Worm (Caenorhabditis elegans) whole organism, early embryonic: Measurements from ENCODE around the gene nhr-188.

Source experiments
- B0310.2 ChIP-seq: sonication (generic microtip); optimal IDR thresholded peaks from 2 replicates; lab custom pipeline; 2016; ENCODE audit warnings: mild to moderate bottlenecking, missing genetic modification characterization, missing compliant biosample characterization
- F13C5.2 ChIP-seq: sonication (generic microtip); optimal IDR thresholded peaks from 2 replicates; lab custom pipeline; 2017; ENCODE audit warnings: mild to moderate bottlenecking, missing genetic modification characterization, inconsistent platforms, missing compliant biosample characterization
- aly-1 ChIP-seq: sonication (generic microtip); optimal IDR thresholded peaks from 2 replicates; lab custom pipeline; 2016; ENCODE audit warnings: missing genetic modification characterization, missing compliant biosample characterization
- ama-1 ChIP-seq: fragments of 150-350 bp; optimal IDR thresholded peaks from 2 replicates; lab custom pipeline; 2014
- ceh-13 ChIP-seq: fragments of 200-800 bp; sonication (Bioruptor generic); optimal IDR thresholded peaks from 2 replicates; lab custom pipeline; 2018; ENCODE audit warnings: mild to moderate bottlenecking, missing genetic modification characterization, missing compliant biosample characterization
- ceh-36 ChIP-seq: sonication (generic microtip); optimal IDR thresholded peaks from 2 replicates; lab custom pipeline; 2016; ENCODE audit warnings: missing genetic modification characterization, inconsistent platforms, missing compliant biosample characterization
- ets-7 ChIP-seq: sonication (generic microtip); optimal IDR thresholded peaks from 2 replicates; lab custom pipeline; 2016; ENCODE audit warnings: missing genotype, missing genetic modification characterization, missing compliant biosample characterization
- flt-1 ChIP-seq: fragments of 200-800 bp; sonication (Bioruptor generic); IDR thresholded peaks from 2 replicates; pipeline ENCODE4 v1.3.6; 2022; ENCODE audit warnings: missing genetic modification characterization, missing compliant biosample characterization
- hmbx-1 ChIP-seq: sonication (generic microtip); optimal IDR thresholded peaks from 2 replicates; lab custom pipeline; 2016; ENCODE audit warnings: mild to moderate bottlenecking, missing genetic modification characterization, missing compliant biosample characterization
- hmg-4 ChIP-seq: fragments of 200-800 bp; sonication (Bioruptor generic); optimal IDR thresholded peaks from 2 replicates; lab custom pipeline; 2018; ENCODE audit warnings: mild to moderate bottlenecking, missing genetic modification characterization, missing compliant biosample characterization
- hnd-1 ChIP-seq: sonication (generic microtip); optimal IDR thresholded peaks from 2 replicates; lab custom pipeline; 2016; ENCODE audit warnings: missing genetic modification characterization, missing compliant biosample characterization
- pes-1 ChIP-seq: fragments of 200-800 bp; sonication (Bioruptor generic); IDR thresholded peaks from 2 replicates; pipeline ENCODE4 v1.3.6; 2022; ENCODE audit warnings: missing genetic modification reagents, missing genetic modification characterization, missing compliant biosample characterization
- scrt-1 ChIP-seq: fragments of 200-800 bp; sonication (Bioruptor generic); IDR thresholded peaks from 2 replicates; pipeline ENCODE4 v1.3.6; 2022; ENCODE audit warnings: missing genetic modification characterization, missing compliant biosample characterization
- sea-1 ChIP-seq: fragments of 200-800 bp; sonication (Bioruptor generic); conservative IDR thresholded peaks from 2 replicates; pipeline ENCODE4 v1.3.6; 2022; ENCODE audit warnings: missing genetic modification characterization, missing compliant biosample characterization
- tbx-11 ChIP-seq: fragments of 200-800 bp; sonication (Bioruptor generic); IDR thresholded peaks from 2 replicates; pipeline ENCODE4 v1.3.6; 2022; ENCODE audit warnings: missing genetic modification characterization, missing compliant biosample characterization
- tbx-37 ChIP-seq: fragments of 200-800 bp; sonication (Bioruptor generic); conservative IDR thresholded peaks from 2 replicates; pipeline ENCODE4 v1.3.6; 2022; ENCODE audit warnings: missing genetic modification reagents, missing genetic modification characterization, missing compliant biosample characterization
- tra-4 ChIP-seq: sonication (generic microtip); optimal IDR thresholded peaks from 2 replicates; lab custom pipeline; 2017; ENCODE audit warnings: missing genetic modification characterization, missing compliant biosample characterization

Gene nhr-188

ce11 chrV:3857778-3858177, at the start of gene nhr-188:
TSS of gene nhr-188 (minus strand) at chrV:3857861.
- TF ChIP-seq ceh-13 (no peak), sea-1 (GFP tag; lab: Robert Waterston, UW) (no peak), B0310.2 (tag; lab: Kevin White, UChicago) (no peak), hmbx-1 (tag; lab: Kevin White, UChicago) (no peak)

DNA sequence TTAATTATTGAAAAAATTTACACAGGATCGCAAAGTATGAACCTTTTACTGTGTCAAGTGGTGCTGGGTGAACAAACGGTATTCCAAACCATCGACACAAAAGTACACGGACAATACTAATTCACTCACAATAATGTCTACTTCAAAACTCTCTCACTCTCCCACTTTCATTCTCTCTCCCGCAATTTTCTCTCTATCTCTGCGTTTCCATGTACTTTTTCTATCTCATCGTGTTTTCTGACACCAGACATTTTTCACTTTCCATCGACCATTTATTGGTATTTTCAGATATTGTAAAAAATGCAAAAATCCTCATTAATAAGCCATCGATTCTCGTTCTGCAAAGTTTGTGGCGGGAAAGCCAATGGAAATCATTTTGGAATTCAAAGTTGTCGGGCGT, 48.2 kb upstream of the nhr-188 start, which contains the start of gene nhr-156:
Gene nhr-156 (plus strand): TSS at position 266 of the 400 bp plus-strand sequence.
- TF ChIP-seq sea-1 (GFP tag; lab: Robert Waterston, UW), result no peak
- no peak for TF ChIP-seq hnd-1 (tag; lab: Kevin White, UChicago)
- TF ChIP-seq hmg-4 (GFP tag; lab: Kevin White, UChicago), result no peak
- TF ChIP-seq F13C5.2 (tag; lab: Kevin White, UChicago), result no peak
- no peak for TF ChIP-seq ceh-13
- TF ChIP-seq scrt-1 (GFP tag; lab: Robert Waterston, UW), result no peak
- TF ChIP-seq ets-7 (tag; lab: Kevin White, UChicago), result no peak
- TF ChIP-seq hmbx-1 (tag; lab: Kevin White, UChicago), result no peak
- no peak for TF ChIP-seq B0310.2 (tag; lab: Kevin White, UChicago)
- TF ChIP-seq tbx-11 (GFP tag; lab: Robert Waterston, UW), result no peak
- no peak for TF ChIP-seq tbx-37 (GFP tag; lab: Robert Waterston, UW)
- TF ChIP-seq tra-4 (tag; lab: Kevin White, UChicago), result no peak

ce11 chrV:3903424-3903823, 45.8 kb upstream of the nhr-188 start:
- TF ChIP-seq hmg-4 (GFP tag; lab: Kevin White, UChicago) (no peak), hnd-1 (tag; lab: Kevin White, UChicago) (no peak), hmbx-1 (tag; lab: Kevin White, UChicago) (no peak), tbx-11 (GFP tag; lab: Robert Waterston, UW) (no peak), ceh-36 (tag; lab: Kevin White, UChicago) (no peak), tra-4 (tag; lab: Kevin White, UChicago) (no peak), sea-1 (GFP tag; lab: Robert Waterston, UW) (no peak), scrt-1 (GFP tag; lab: Robert Waterston, UW) (no peak), F13C5.2 (tag; lab: Kevin White, UChicago) (no peak), ets-7 (tag; lab: Kevin White, UChicago) (no peak), pes-1 (no peak), aly-1 (tag; lab: Kevin White, UChicago) (no peak), ama-1 (no peak), tbx-37 (GFP tag; lab: Robert Waterston, UW) (no peak), ceh-13 (no peak)

ce11 chrV:3902458-3903157, 44.9 kb upstream of the nhr-188 start, which contains the start of the genes str-229 and srh-190:
TSS of gene str-229 (minus strand) at chrV:3902558.
TSS of gene srh-190 (plus strand) at chrV:3903107.
- no peak for TF ChIP-seq scrt-1 (GFP tag; lab: Robert Waterston, UW)
- no peak for TF ChIP-seq B0310.2 (tag; lab: Kevin White, UChicago)
- no peak for TF ChIP-seq flt-1 (GFP tag; lab: Robert Waterston, UW)
- no peak for TF ChIP-seq pes-1
- TF ChIP-seq ceh-36 (tag; lab: Kevin White, UChicago), result no peak
- TF ChIP-seq ama-1, result no peak
- no peak for TF ChIP-seq hnd-1 (tag; lab: Kevin White, UChicago)
- TF ChIP-seq hmbx-1 (tag; lab: Kevin White, UChicago), result no peak
- TF ChIP-seq hmg-4 (GFP tag; lab: Kevin White, UChicago), result no peak
- TF ChIP-seq tra-4 (tag; lab: Kevin White, UChicago), result no peak
- no peak for TF ChIP-seq sea-1 (GFP tag; lab: Robert Waterston, UW)
- TF ChIP-seq ceh-13, result no peak
- no peak for TF ChIP-seq F13C5.2 (tag; lab: Kevin White, UChicago)
- no peak for TF ChIP-seq tbx-11 (GFP tag; lab: Robert Waterston, UW)
- TF ChIP-seq aly-1 (tag; lab: Kevin White, UChicago), result no peak

- TF ChIP-seq tbx-11 (GFP tag; lab: Robert Waterston, UW) (no peak), hnd-1 (tag; lab: Kevin White, UChicago) (no peak), tbx-37 (GFP tag; lab: Robert Waterston, UW) (no peak), scrt-1 (GFP tag; lab: Robert Waterston, UW) (no peak), hmg-4 (GFP tag; lab: Kevin White, UChicago) (no peak)
These were observed 42.4 kb upstream of the nhr-188 start, which contains the start of gene irld-22 for ce11 chrV:3900102-3900501. TSS of gene irld-22 (minus strand) at chrV:3900202.

DNA sequence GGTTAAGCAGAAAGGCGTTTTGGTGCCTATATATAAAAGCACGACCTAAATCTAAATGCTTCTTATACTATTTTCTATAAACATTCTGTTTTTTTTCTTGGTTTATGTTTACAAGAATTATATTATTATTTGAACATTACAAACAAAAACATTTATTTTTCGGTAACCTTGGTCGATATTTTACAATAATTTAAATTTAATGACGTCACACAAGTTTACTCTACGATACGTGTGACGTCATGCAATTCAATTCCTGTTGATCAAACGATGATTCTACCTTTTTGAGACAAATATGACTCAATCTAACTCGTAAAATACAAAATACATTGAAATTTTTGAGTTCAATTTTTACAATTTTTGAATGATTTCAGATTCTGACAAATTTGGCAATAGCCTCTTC, 38.4 kb upstream of the nhr-188 start:
- TF ChIP-seq sea-1 (GFP tag; lab: Robert Waterston, UW) (no peak), scrt-1 (GFP tag; lab: Robert Waterston, UW) (no peak), F13C5.2 (tag; lab: Kevin White, UChicago) (no peak), hnd-1 (tag; lab: Kevin White, UChicago) (no peak), ama-1 (no peak), hmg-4 (GFP tag; lab: Kevin White, UChicago) (no peak), B0310.2 (tag; lab: Kevin White, UChicago) (no peak), ceh-13 (no peak), aly-1 (tag; lab: Kevin White, UChicago) (no peak), hmbx-1 (tag; lab: Kevin White, UChicago) (no peak), tra-4 (tag; lab: Kevin White, UChicago) (no peak), ceh-36 (tag; lab: Kevin White, UChicago) (no peak), tbx-37 (GFP tag; lab: Robert Waterston, UW) (no peak), ets-7 (tag; lab: Kevin White, UChicago) (no peak), pes-1 (no peak), tbx-11 (GFP tag; lab: Robert Waterston, UW) (no peak)

ce11 chrV:3894661-3895060, 37.0 kb upstream of the nhr-188 start, which contains the start of gene sre-9:
TSS of gene sre-9 (plus strand) at chrV:3894961.
- TF ChIP-seq scrt-1 (GFP tag; lab: Robert Waterston, UW), result no peak
- TF ChIP-seq hmbx-1 (tag; lab: Kevin White, UChicago), result no peak
- TF ChIP-seq ama-1, result no peak
